Fruit fly (Drosophila melanogaster) S2 (cell line): ENCODE results near the gene CG7966.

ENCODE experiments used
- CG8478 ChIP-seq: fragments of >200 bp; optimal IDR thresholded peaks from 2 replicates; lab custom pipeline; 2018
- CTCF ChIP-seq, 2 experiments: fragments of >200 bp; optimal IDR thresholded peaks; 2 replicates each; lab custom pipeline; 2018

DNA sequence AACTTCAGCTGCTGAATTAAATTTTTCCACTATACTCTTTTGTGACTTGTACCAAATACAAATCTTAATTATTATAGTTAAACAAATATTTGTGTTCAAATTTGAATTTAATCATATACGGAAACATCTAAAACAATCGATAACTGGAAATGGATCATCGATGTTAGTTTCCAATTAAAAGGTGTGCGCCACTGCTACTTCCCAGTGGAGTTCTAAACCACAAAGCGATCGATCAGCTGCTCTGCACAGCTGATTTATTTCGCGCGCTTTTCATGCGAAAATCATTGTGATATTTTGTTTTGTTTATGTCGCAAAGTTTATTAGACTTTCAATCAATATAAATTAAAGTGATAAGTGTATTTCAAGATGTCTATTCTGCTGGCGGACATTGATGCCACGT lies 37.1 kb upstream of the CG7966 start, which contains the start of gene timeout:
- TF ChIP-seq CG8478 (lab: Kevin White, UChicago) (no peak), CTCF (optimal IDR thresholded peaks at IDR 0.05; lab: Kevin White, UChicago) (peak in 1 of 2 experiments; percentile 55)
